Worm (Caenorhabditis elegans) whole organism, L4 larva: ENCODE data around the gene fbxa-202.
A peak's percentile ranks its signal among the peaks of the same experiment; 100 is the strongest.

Experiments
- F37D6.2 ChIP-seq: sonication (generic microtip); optimal IDR thresholded peaks from 2 replicates; lab custom pipeline; 2016; ENCODE audit warnings: mild to moderate bottlenecking, missing genetic modification characterization, missing compliant biosample characterization
- F44E2.7 ChIP-seq: fragments of 200-800 bp; sonication (Bioruptor generic); IDR thresholded peaks from 2 replicates; pipeline ENCODE4 v2.1.2; 2022; ENCODE audit warnings: missing genetic modification characterization, missing compliant biosample characterization
- T20F7.1 ChIP-seq: fragments of 200-800 bp; sonication (Bioruptor generic); optimal IDR thresholded peaks from 2 replicates; lab custom pipeline; 2018; ENCODE audit warnings: mild to moderate bottlenecking, missing genetic modification characterization, missing compliant biosample characterization
- Y48G9A.11 ChIP-seq: fragments of 200-800 bp; sonication (Bioruptor generic); IDR thresholded peaks from 2 replicates; pipeline ENCODE4 v1.3.6; 2022; ENCODE audit warnings: missing genetic modification reagents, missing genetic modification characterization, missing compliant biosample characterization
- Y75B8A.6 ChIP-seq: fragments of 200-800 bp; sonication (Bioruptor generic); IDR thresholded peaks from 2 replicates; pipeline ENCODE4 v1.3.6; 2022; ENCODE audit warnings: missing genetic modification reagents, missing genetic modification characterization, missing compliant biosample characterization
- ZK337.2 ChIP-seq: fragments of 200-800 bp; sonication (Bioruptor generic); IDR thresholded peaks from 2 replicates; pipeline ENCODE4 v1.3.6; 2022; ENCODE audit warnings: missing genetic modification reagents, missing genetic modification characterization, missing compliant biosample characterization
- ZK546.5 ChIP-seq, 2 experiments: sonication (generic microtip); optimal IDR thresholded peaks; 2 replicates each; lab custom pipeline; 2017; ENCODE audit warnings: missing biosample characterization in 2 of 2, missing genetic modification characterization in 2 of 2
- aly-2 ChIP-seq: sonication (generic microtip); optimal IDR thresholded peaks from 2 replicates; lab custom pipeline; 2018; ENCODE audit warnings: missing biosample characterization, missing genetic modification characterization
- ama-1 ChIP-seq: fragments of 150-350 bp; optimal IDR thresholded peaks from 2 replicates; lab custom pipeline; 2014; ENCODE audit warnings: inconsistent platforms, mixed read lengths
- attf-4 ChIP-seq: sonication (generic microtip); optimal IDR thresholded peaks from 3 replicates; lab custom pipeline; 2017; ENCODE audit warnings: missing biosample characterization, missing genetic modification characterization
- daf-16 ChIP-seq, 3 experiments: sonication (generic microtip); optimal IDR thresholded peaks; 2 replicates each; lab custom pipeline; 2016 to 2017; ENCODE audit warnings: missing genetic modification characterization in 3 of 3, missing genetic modification reagents in 3 of 3, mild to moderate bottlenecking in 2 of 3, missing compliant biosample characterization in 2 of 3, missing biosample characterization in 1 of 3, moderate library complexity in 1 of 3
- daf-19 ChIP-seq: fragments of 200-800 bp; sonication (Bioruptor generic); conservative IDR thresholded peaks from 2 replicates; pipeline ENCODE4 v1.3.6; 2022; ENCODE audit warnings: missing genetic modification characterization, missing compliant biosample characterization
- dmd-6 ChIP-seq: fragments of 200-800 bp; sonication (Bioruptor generic); IDR thresholded peaks from 2 replicates; pipeline ENCODE4 v1.3.6; 2022; ENCODE audit warnings: missing genetic modification reagents, missing genetic modification characterization, missing compliant biosample characterization
- dmd-9 ChIP-seq: fragments of 200-800 bp; sonication (Bioruptor generic); IDR thresholded peaks from 2 replicates; pipeline ENCODE4 v1.3.6; 2022; ENCODE audit warnings: missing genetic modification reagents, missing genetic modification characterization, missing compliant biosample characterization
- duxl-1 ChIP-seq: sonication (generic microtip); optimal IDR thresholded peaks from 2 replicates; lab custom pipeline; 2016; ENCODE audit warnings: mild to moderate bottlenecking, missing genetic modification characterization, moderate library complexity, missing compliant biosample characterization; ENCODE audit not compliant: poor library complexity
- dve-1 ChIP-seq: sonication (generic microtip); optimal IDR thresholded peaks from 2 replicates; lab custom pipeline; 2017; ENCODE audit warnings: antibody characterized with exemption, mild to moderate bottlenecking, missing genetic modification characterization, missing compliant biosample characterization; ENCODE audit not compliant: insufficient read depth
- hlh-11 ChIP-seq: fragments of 200-800 bp; sonication (Bioruptor generic); optimal IDR thresholded peaks from 2 replicates; lab custom pipeline; 2018; ENCODE audit warnings: mild to moderate bottlenecking, missing genetic modification characterization, missing compliant biosample characterization
- hlh-30 ChIP-seq: sonication (generic microtip); optimal IDR thresholded peaks from 2 replicates; lab custom pipeline; 2017; ENCODE audit warnings: antibody characterized with exemption, mild to moderate bottlenecking, missing genetic modification characterization, missing compliant biosample characterization; ENCODE audit not compliant: insufficient read depth
- hmg-1.1 ChIP-seq: fragments of 200-800 bp; sonication (Bioruptor generic); IDR thresholded peaks from 2 replicates; pipeline ENCODE4 v1.3.6; 2022; ENCODE audit warnings: missing genetic modification reagents, missing genetic modification characterization, missing compliant biosample characterization
- lim-7 ChIP-seq: fragments of 200-800 bp; sonication (Bioruptor generic); IDR thresholded peaks from 2 replicates; pipeline ENCODE4 v1.3.6; 2022; ENCODE audit warnings: missing genetic modification characterization, missing compliant biosample characterization
- lin-29 ChIP-seq: fragments of 200-800 bp; sonication (Bioruptor generic); IDR thresholded peaks from 2 replicates; pipeline ENCODE4 v1.3.6; 2022; ENCODE audit warnings: missing genetic modification reagents, missing genetic modification characterization, missing compliant biosample characterization
- lir-3 ChIP-seq: sonication (generic microtip); optimal IDR thresholded peaks from 2 replicates; lab custom pipeline; 2016; ENCODE audit warnings: mild to moderate bottlenecking, missing genetic modification characterization, missing compliant biosample characterization
- madf-9 ChIP-seq: fragments of 200-800 bp; sonication (Bioruptor generic); conservative IDR thresholded peaks from 2 replicates; pipeline ENCODE4 v1.3.6; 2022; ENCODE audit warnings: missing genetic modification reagents, missing genetic modification characterization, missing compliant biosample characterization
- mdl-1 ChIP-seq, 2 experiments: fragments of 150-350 bp in 1 of 2; sonication (generic microtip) in 1 of 2; optimal IDR thresholded peaks; 2 replicates each; lab custom pipeline; 2014 to 2017; ENCODE audit warnings: missing biosample characterization in 2 of 2, missing genetic modification characterization in 2 of 2
- mep-1 ChIP-seq: fragments of 150-350 bp; sonication (generic microtip); optimal IDR thresholded peaks from 3 replicates; lab custom pipeline; 2014; ENCODE audit warnings: missing biosample characterization, missing genetic modification characterization
- mes-2 ChIP-seq: sonication (generic microtip); optimal IDR thresholded peaks from 2 replicates; lab custom pipeline; 2016; ENCODE audit warnings: missing genotype, mild to moderate bottlenecking, missing genetic modification characterization, missing compliant biosample characterization; ENCODE audit not compliant: poor library complexity, severe bottlenecking
- mxl-3 ChIP-seq: fragments of 200-800 bp; sonication (Bioruptor generic); optimal IDR thresholded peaks from 2 replicates; lab custom pipeline; 2018; ENCODE audit warnings: mild to moderate bottlenecking, missing genetic modification characterization, missing compliant biosample characterization
- nhr-11 ChIP-seq: fragments of 150-350 bp; optimal IDR thresholded peaks from 2 replicates; lab custom pipeline; 2014; ENCODE audit warnings: missing biosample characterization, missing genetic modification characterization
- nhr-25 ChIP-seq: sonication (generic microtip); optimal IDR thresholded peaks from 2 replicates; lab custom pipeline; 2017; ENCODE audit warnings: missing genetic modification characterization, mild to moderate bottlenecking, missing compliant biosample characterization, antibody characterized with exemption, moderate library complexity, borderline replicate concordance; ENCODE audit not compliant: insufficient read depth
- nhr-28 ChIP-seq: fragments of 150-350 bp; optimal IDR thresholded peaks from 2 replicates; lab custom pipeline; 2014; ENCODE audit warnings: missing biosample characterization, missing genetic modification characterization
- nhr-42 ChIP-seq: fragments of 200-800 bp; sonication (Bioruptor generic); IDR thresholded peaks from 2 replicates; pipeline ENCODE4 v1.3.6; 2022; ENCODE audit warnings: missing genetic modification characterization, missing compliant biosample characterization
- nhr-76 ChIP-seq: fragments of 150-350 bp; optimal IDR thresholded peaks from 2 replicates; lab custom pipeline; 2014; ENCODE audit warnings: missing biosample characterization, missing genetic modification characterization
- nhr-77 ChIP-seq: fragments of 150-350 bp; optimal IDR thresholded peaks from 2 replicates; lab custom pipeline; 2014; ENCODE audit warnings: missing biosample characterization, missing genetic modification characterization
- pha-4 ChIP-seq, 2 experiments: fragments of 150-350 bp in 1 of 2; fragments of 200-800 bp in 1 of 2; sonication (Bioruptor generic) in 1 of 2; IDR thresholded peaks in 1 of 2; optimal IDR thresholded peaks in 1 of 2; 2 replicates each; pipeline versions ENCODE4 v1.3.6 to Lab custom; 2014 to 2022; ENCODE audit warnings: missing genetic modification characterization in 2 of 2, missing genetic modification reagents in 2 of 2, missing biosample characterization in 1 of 2, missing compliant biosample characterization in 1 of 2
- php-3 ChIP-seq: fragments of 200-800 bp; sonication (Bioruptor generic); IDR thresholded peaks from 2 replicates; pipeline ENCODE4 v1.3.6; 2022; ENCODE audit warnings: missing genetic modification reagents, missing genetic modification characterization, missing compliant biosample characterization
- pqm-1 ChIP-seq: sonication (generic microtip); optimal IDR thresholded peaks from 2 replicates; lab custom pipeline; 2017; ENCODE audit warnings: missing biosample characterization, missing genetic modification characterization
- saeg-2 ChIP-seq: fragments of 200-800 bp; sonication (Bioruptor generic); IDR thresholded peaks from 2 replicates; pipeline ENCODE4 v1.3.6; 2022; ENCODE audit warnings: missing genetic modification reagents, missing genetic modification characterization, missing compliant biosample characterization
- set-16 ChIP-seq: fragments of 200-800 bp; sonication (Bioruptor generic); IDR thresholded peaks from 2 replicates; pipeline ENCODE4 v1.3.6; 2022; ENCODE audit warnings: missing genetic modification reagents, missing genetic modification characterization, missing compliant biosample characterization
- skn-1 ChIP-seq: fragments of 150-350 bp; optimal IDR thresholded peaks from 2 replicates; lab custom pipeline; 2014; ENCODE audit warnings: missing biosample characterization, missing genetic modification characterization
- snpc-1.2 ChIP-seq: fragments of 200-800 bp; sonication (Bioruptor generic); IDR thresholded peaks from 2 replicates; pipeline ENCODE4 v1.3.6; 2022; ENCODE audit warnings: missing genetic modification reagents, missing genetic modification characterization, missing compliant biosample characterization
- spr-1 ChIP-seq: sonication (generic microtip); optimal IDR thresholded peaks from 2 replicates; lab custom pipeline; 2016; ENCODE audit warnings: mild to moderate bottlenecking, missing genetic modification characterization, missing compliant biosample characterization
- unc-130 ChIP-seq: sonication (generic microtip); optimal IDR thresholded peaks from 2 replicates; lab custom pipeline; 2016; ENCODE audit warnings: missing genetic modification reagents, missing genetic modification characterization, missing compliant biosample characterization
- zag-1 ChIP-seq: fragments of 150-350 bp; optimal IDR thresholded peaks from 2 replicates; lab custom pipeline; 2014; ENCODE audit warnings: missing biosample characterization, missing genetic modification characterization
- zip-11 ChIP-seq: fragments of 200-800 bp; sonication (Bioruptor generic); IDR thresholded peaks from 2 replicates; pipeline ENCODE4 v1.3.6; 2022; ENCODE audit warnings: missing genetic modification characterization, missing compliant biosample characterization
- ztf-11 ChIP-seq: fragments of 150-350 bp; optimal IDR thresholded peaks from 2 replicates; lab custom pipeline; 2014; ENCODE audit warnings: missing biosample characterization, missing genetic modification characterization
- ztf-7 ChIP-seq: fragments of 150-350 bp; optimal IDR thresholded peaks from 2 replicates; lab custom pipeline; 2014; ENCODE audit warnings: missing biosample characterization, missing genetic modification characterization

Gene fbxa-202

ce11 chrV:6352350-6352749 is 25.3 kb downstream of the fbxa-202 start:
- peak; percentile 47 for TF ChIP-seq mxl-3 (GFP tag; lab: Kevin White, UChicago)
- peak in 1 of 2 experiments; percentile 32 for TF ChIP-seq mdl-1 (tag; optimal IDR thresholded peaks at IDR 0.05; lab: Kevin White, UChicago)
- no peak for TF ChIP-seq daf-16 (GFP tag; optimal IDR thresholded peaks at IDR 0.05; lab: Kevin White, UChicago)
- TF ChIP-seq daf-16 (tag; optimal IDR thresholded peaks at IDR 0.05; lab: Kevin White, UChicago) = no peak
- TF ChIP-seq Y75B8A.6 (GFP tag; lab: Robert Waterston, UW) = no peak
- no peak for TF ChIP-seq zip-11 (GFP tag; lab: Robert Waterston, UW)
- peak; percentile 50 for TF ChIP-seq hlh-11 (tag; lab: Kevin White, UChicago)
- no peak for TF ChIP-seq nhr-77 (tag; lab: Kevin White, UChicago)
- no peak for TF ChIP-seq pha-4 (GFP tag; IDR thresholded peaks at IDR 0.05; lab: Robert Waterston, UW)
- TF ChIP-seq pha-4 (tag; optimal IDR thresholded peaks at IDR 0.05; lab: Kevin White, UChicago) = no peak
- TF ChIP-seq nhr-28 (tag; lab: Kevin White, UChicago) = peak; percentile 20

- TF ChIP-seq skn-1 (tag; lab: Kevin White, UChicago) (no peak), pqm-1 (tag; lab: Kevin White, UChicago) (no peak), lin-29 (GFP tag; lab: Robert Waterston, UW) (no peak), dmd-9 (GFP tag; lab: Robert Waterston, UW) (no peak), lir-3 (no peak), mes-2 (tag; lab: Kevin White, UChicago) (no peak), lim-7 (GFP tag; lab: Robert Waterston, UW) (no peak), saeg-2 (GFP tag; lab: Robert Waterston, UW) (no peak), mep-1 (tag; lab: Kevin White, UChicago) (no peak), ama-1 (lab: Kevin White, UChicago) (no peak), nhr-42 (GFP tag; lab: Robert Waterston, UW) (no peak), zag-1 (tag; lab: Kevin White, UChicago) (no peak), hlh-11 (tag; lab: Kevin White, UChicago) (peak; percentile 25), pha-4 (GFP tag; IDR thresholded peaks at IDR 0.05; lab: Robert Waterston, UW) (no peak), pha-4 (tag; optimal IDR thresholded peaks at IDR 0.05; lab: Kevin White, UChicago) (no peak), ztf-7 (tag; lab: Kevin White, UChicago) (no peak), daf-19 (GFP tag; lab: Robert Waterston, UW) (no peak), ZK546.5 (tag; optimal IDR thresholded peaks at IDR 0.05; lab: Kevin White, UChicago) (no peak), snpc-1.2 (GFP tag; lab: Robert Waterston, UW) (no peak), ztf-11 (tag; lab: Kevin White, UChicago) (no peak), F37D6.2 (tag; lab: Kevin White, UChicago) (no peak), nhr-25 (no peak), nhr-76 (tag; lab: Kevin White, UChicago) (no peak), set-16 (0 out of 2 replicates have a peak, but pooled peaks have one; percentile 7), dve-1 (tag; lab: Kevin White, UChicago) (no peak), hmg-1.1 (GFP tag; lab: Robert Waterston, UW) (no peak), madf-9 (GFP tag; lab: Robert Waterston, UW) (no peak), unc-130 (GFP tag; lab: Kevin White, UChicago) (no peak), nhr-11 (no peak), T20F7.1 (no peak), attf-4 (tag; lab: Kevin White, UChicago) (no peak), duxl-1 (no peak), F44E2.7 (GFP tag; lab: Robert Waterston, UW) (no peak), mxl-3 (GFP tag; lab: Kevin White, UChicago) (peak; percentile 51), mdl-1 (tag; optimal IDR thresholded peaks at IDR 0.05; lab: Kevin White, UChicago) (peak in 1 of 2 experiments; percentile 22), Y48G9A.11 (GFP tag; lab: Robert Waterston, UW) (no peak), php-3 (GFP tag; lab: Robert Waterston, UW) (no peak), spr-1 (tag; lab: Kevin White, UChicago) (no peak), dmd-6 (GFP tag; lab: Robert Waterston, UW) (no peak), ZK337.2 (GFP tag; lab: Robert Waterston, UW) (no peak), aly-2 (tag; lab: Kevin White, UChicago) (no peak), hlh-30 (peak; percentile 11)
- TF ChIP-seq, all 104 proteins: peak for 5
Observed at ce11 chrV:6353182-6353780, 26.2 kb downstream of the fbxa-202 start.
